Fruit fly (Drosophila melanogaster): Measurements from ENCODE around the gene Dhrs4.
A peak's percentile ranks its signal among the peaks of the same experiment; 100 is the strongest.

Gene Dhrs4

DNA sequence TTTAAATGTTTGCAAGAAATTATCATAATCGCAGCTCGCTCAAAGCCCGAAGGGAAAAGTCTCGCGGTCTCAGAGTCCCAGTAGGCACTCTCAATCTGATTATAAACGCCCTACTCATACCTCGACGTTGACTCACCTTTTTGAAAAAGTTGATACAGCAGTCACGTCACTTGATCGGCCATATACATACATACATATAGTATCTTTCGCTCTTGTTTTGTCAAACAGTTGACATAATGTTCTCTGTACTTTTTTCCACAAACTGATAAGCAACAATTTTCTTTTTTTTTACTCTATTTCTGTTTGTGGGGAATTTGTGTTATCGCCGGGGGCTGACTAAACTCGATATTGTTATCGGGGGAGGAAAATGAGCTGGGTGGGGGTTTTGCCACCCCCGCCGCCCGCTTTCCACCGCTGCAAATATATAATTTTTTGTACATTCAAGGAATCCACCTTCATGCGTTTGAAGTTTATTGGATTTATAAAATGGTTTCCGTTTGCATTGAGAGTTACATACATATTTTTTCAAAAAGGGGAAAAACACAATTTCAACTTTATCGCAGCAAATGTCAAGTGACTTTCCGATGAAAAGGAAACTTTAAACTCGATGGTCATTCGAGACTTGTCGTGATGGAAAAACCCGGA, 39.6 kb upstream of the Dhrs4 start:
- no peak for TF ChIP-seq CG4496 (GFP tag; IDR thresholded peaks at IDR 0.05)

DNA sequence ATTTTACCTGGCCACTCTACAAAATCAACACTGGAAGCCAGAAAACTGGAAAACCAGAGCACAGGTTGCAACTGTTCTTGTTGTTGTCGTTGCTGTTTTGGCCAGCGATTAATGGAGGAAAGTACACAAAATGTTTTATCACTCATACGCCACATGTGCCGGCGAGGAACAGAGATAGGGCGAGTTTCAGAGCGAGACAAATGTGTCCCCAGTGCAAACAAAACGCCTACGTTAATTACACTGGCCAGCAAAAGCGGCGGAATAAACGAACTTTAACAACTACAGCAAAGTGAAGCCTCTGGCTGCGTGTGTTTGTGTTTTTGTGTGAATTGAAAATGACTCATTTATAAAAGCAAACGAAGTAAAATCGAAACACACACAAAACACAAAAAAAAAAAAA, 38.7 kb upstream of the Dhrs4 start:
- no peak for TF ChIP-seq CG8301 (tag; optimal IDR thresholded peaks at IDR 0.05)
- TF ChIP-seq CG8159 (tag; optimal IDR thresholded peaks at IDR 0.05): no peak
- no peak for TF ChIP-seq CG4496 (GFP tag; IDR thresholded peaks at IDR 0.05)
- TF ChIP-seq CG17806 (tag; optimal IDR thresholded peaks at IDR 0.05): no peak
- TF ChIP-seq CG10348 (GFP tag; IDR thresholded peaks at IDR 0.05): no peak
- TF ChIP-seq CG12605 (GFP tag; IDR thresholded peaks at IDR 0.05): no peak
- TF ChIP-seq rn (GFP tag; IDR thresholded peaks at IDR 0.05): no peak
- TF ChIP-seq CG32121 (GFP tag; IDR thresholded peaks at IDR 0.05): no peak
- TF ChIP-seq Snoo (tag; optimal IDR thresholded peaks at IDR 0.05): no peak
- TF ChIP-seq gl (tag; optimal IDR thresholded peaks at IDR 0.05): no peak
- no peak for TF ChIP-seq CG9948 (tag; optimal IDR thresholded peaks at IDR 0.05)
- TF ChIP-seq CG14655 (GFP tag; optimal IDR thresholded peaks at IDR 0.05): no peak
- no peak for TF ChIP-seq EcR (GFP tag; optimal IDR thresholded peaks at IDR 0.05)
- TF ChIP-seq D1 (tag; optimal IDR thresholded peaks at IDR 0.05): no peak
- no peak for TF ChIP-seq CG15710 (tag; optimal IDR thresholded peaks at IDR 0.05)
- TF ChIP-seq Pif1A (GFP tag; optimal IDR thresholded peaks at IDR 0.05): no peak
- no peak for TF ChIP-seq CG34367 (tag; optimal IDR thresholded peaks at IDR 0.05)
- TF ChIP-seq CG13204 (GFP tag; optimal IDR thresholded peaks at IDR 0.05): no peak
- TF ChIP-seq Pif1B (GFP tag; optimal IDR thresholded peaks at IDR 0.05): no peak

DNA sequence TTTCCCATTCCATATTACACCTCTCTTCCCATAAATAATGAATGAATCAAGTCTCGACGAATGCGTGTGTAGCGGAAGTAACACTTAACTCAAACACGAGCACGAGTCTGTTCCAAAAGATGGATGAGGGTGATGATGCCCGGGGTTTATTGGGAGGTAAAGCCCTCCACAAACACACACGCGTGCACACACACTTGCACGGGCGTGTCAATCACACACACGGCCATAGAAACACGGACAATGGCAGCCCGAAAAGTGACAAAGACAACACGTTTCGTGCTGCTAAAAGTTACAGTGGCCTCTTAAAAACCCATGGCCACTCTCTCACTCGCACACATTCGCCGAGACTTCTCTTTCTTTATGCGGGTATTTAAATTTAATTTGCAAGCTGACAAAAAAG, 37.5 kb upstream of the Dhrs4 start:
- TF ChIP-seq EcR (GFP tag; optimal IDR thresholded peaks at IDR 0.05): no peak
- TF ChIP-seq gl (tag; optimal IDR thresholded peaks at IDR 0.05): no peak
- TF ChIP-seq Ets98B (GFP tag; IDR thresholded peaks at IDR 0.05): no peak
- TF ChIP-seq CG9948 (tag; optimal IDR thresholded peaks at IDR 0.05): no peak
- TF ChIP-seq CG32121 (GFP tag; IDR thresholded peaks at IDR 0.05): no peak
- no peak for TF ChIP-seq Pif1B (GFP tag; optimal IDR thresholded peaks at IDR 0.05)
- TF ChIP-seq Pif1A (GFP tag; optimal IDR thresholded peaks at IDR 0.05): no peak
- no peak for TF ChIP-seq CG15710 (tag; optimal IDR thresholded peaks at IDR 0.05)
- no peak for TF ChIP-seq rn (GFP tag; IDR thresholded peaks at IDR 0.05)
- no peak for TF ChIP-seq CG14655 (GFP tag; optimal IDR thresholded peaks at IDR 0.05)
- TF ChIP-seq CG34367 (tag; optimal IDR thresholded peaks at IDR 0.05): no peak
- TF ChIP-seq CG8159 (tag; optimal IDR thresholded peaks at IDR 0.05): no peak
- no peak for TF ChIP-seq CG17806 (tag; optimal IDR thresholded peaks at IDR 0.05)
- no peak for TF ChIP-seq CG13204 (GFP tag; optimal IDR thresholded peaks at IDR 0.05)
- TF ChIP-seq CG10348 (GFP tag; IDR thresholded peaks at IDR 0.05): no peak
- no peak for TF ChIP-seq Snoo (tag; optimal IDR thresholded peaks at IDR 0.05)
- no peak for TF ChIP-seq D1 (tag; optimal IDR thresholded peaks at IDR 0.05)
- no peak for TF ChIP-seq CG12605 (GFP tag; IDR thresholded peaks at IDR 0.05)
- TF ChIP-seq CG4496 (GFP tag; IDR thresholded peaks at IDR 0.05): no peak
- no peak for TF ChIP-seq fd96Ca (GFP tag; IDR thresholded peaks at IDR 0.05)

DNA sequence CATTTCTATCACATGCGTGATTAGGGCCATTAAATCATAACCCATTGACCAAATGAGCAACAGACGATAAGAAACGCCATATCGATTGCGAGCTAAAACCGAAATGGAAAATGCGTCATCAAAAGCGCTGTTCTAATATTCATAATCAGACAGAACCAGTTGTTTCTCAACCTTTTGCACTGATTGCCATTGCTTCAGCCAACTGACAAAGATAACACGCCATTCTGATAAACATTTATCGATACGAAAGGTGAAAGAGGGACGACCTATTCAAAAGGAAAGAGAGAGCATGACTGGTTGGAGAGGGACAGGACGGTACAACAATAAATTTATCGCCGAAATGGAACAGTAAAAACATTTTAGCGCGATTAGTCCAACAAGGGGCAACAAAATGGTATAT, 35.3 kb upstream of the Dhrs4 start:
- TF ChIP-seq EcR (GFP tag; optimal IDR thresholded peaks at IDR 0.05) (peak; percentile 81), Pif1A (GFP tag; optimal IDR thresholded peaks at IDR 0.05) (no peak)

DNA sequence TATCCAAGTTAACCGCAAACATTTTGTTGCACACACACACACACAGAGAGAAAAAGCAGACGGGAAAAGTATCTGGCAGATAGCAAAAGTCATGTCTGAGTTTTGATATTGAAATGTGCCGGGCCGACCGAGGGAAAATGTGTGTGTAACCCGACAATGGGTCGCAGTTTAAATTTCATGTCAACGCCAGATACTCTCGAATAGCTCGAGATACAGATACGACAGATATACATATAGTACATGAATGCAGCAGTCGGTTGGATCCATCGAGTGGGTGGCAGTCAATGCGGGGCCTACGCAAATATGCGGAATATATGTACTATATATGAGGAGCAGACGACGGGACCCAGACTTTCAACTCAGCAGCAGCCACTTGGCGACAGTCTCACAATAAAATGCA, 34.6 kb upstream of the Dhrs4 start:
- TF ChIP-seq CG13204 (GFP tag; optimal IDR thresholded peaks at IDR 0.05) (peak; percentile 17), D1 (tag; optimal IDR thresholded peaks at IDR 0.05) (no peak), Ets98B (GFP tag; IDR thresholded peaks at IDR 0.05) (no peak), CG8301 (tag; optimal IDR thresholded peaks at IDR 0.05) (no peak), CG10348 (GFP tag; IDR thresholded peaks at IDR 0.05) (no peak), CG9948 (tag; optimal IDR thresholded peaks at IDR 0.05) (no peak), gl (tag; optimal IDR thresholded peaks at IDR 0.05) (no peak), CG32121 (GFP tag; IDR thresholded peaks at IDR 0.05) (no peak), CG17806 (tag; optimal IDR thresholded peaks at IDR 0.05) (no peak), EcR (GFP tag; optimal IDR thresholded peaks at IDR 0.05) (peak; percentile 58), CG15710 (tag; optimal IDR thresholded peaks at IDR 0.05) (no peak), CG4496 (GFP tag; IDR thresholded peaks at IDR 0.05) (0 out of 3 replicates have a peak, but pooled peaks have one; percentile 14), CG14655 (GFP tag; optimal IDR thresholded peaks at IDR 0.05) (peak; percentile 20), Snoo (tag; optimal IDR thresholded peaks at IDR 0.05) (no peak), CG34367 (tag; optimal IDR thresholded peaks at IDR 0.05) (no peak), fd96Ca (GFP tag; IDR thresholded peaks at IDR 0.05) (no peak), Pif1B (GFP tag; optimal IDR thresholded peaks at IDR 0.05) (no peak), Pif1A (GFP tag; optimal IDR thresholded peaks at IDR 0.05) (no peak), CG8159 (tag; optimal IDR thresholded peaks at IDR 0.05) (no peak), rn (GFP tag; IDR thresholded peaks at IDR 0.05) (no peak), CG12605 (GFP tag; IDR thresholded peaks at IDR 0.05) (no peak)

DNA sequence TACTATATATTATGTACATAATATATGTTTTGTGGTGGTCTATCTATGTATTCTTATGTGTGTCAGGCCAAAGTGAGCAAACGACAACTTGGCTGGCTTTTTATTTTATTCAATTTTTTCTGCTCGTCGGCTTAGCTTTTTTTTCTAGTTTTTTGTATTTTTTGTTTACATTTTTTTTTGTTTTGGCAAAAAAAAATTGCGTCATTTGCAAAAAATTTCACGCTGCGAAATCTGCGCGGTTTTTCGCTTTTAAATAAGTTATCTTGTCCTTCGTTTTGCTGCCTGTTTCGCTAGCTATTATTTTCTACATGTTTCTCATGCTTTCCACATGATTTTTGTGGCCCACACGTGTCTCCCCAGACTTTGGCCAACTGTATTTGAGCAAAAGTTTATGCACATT, 31.0 kb upstream of the Dhrs4 start:
- TF ChIP-seq gl (tag; optimal IDR thresholded peaks at IDR 0.05) (no peak), EcR (GFP tag; optimal IDR thresholded peaks at IDR 0.05) (no peak), Pif1A (GFP tag; optimal IDR thresholded peaks at IDR 0.05) (no peak), CG13204 (GFP tag; optimal IDR thresholded peaks at IDR 0.05) (no peak), CG8159 (tag; optimal IDR thresholded peaks at IDR 0.05) (no peak), CG4496 (GFP tag; IDR thresholded peaks at IDR 0.05) (no peak), rn (GFP tag; IDR thresholded peaks at IDR 0.05) (no peak), CG34367 (tag; optimal IDR thresholded peaks at IDR 0.05) (no peak), Snoo (tag; optimal IDR thresholded peaks at IDR 0.05) (no peak), CG32121 (GFP tag; IDR thresholded peaks at IDR 0.05) (no peak), CG14655 (GFP tag; optimal IDR thresholded peaks at IDR 0.05) (no peak), Ets98B (GFP tag; IDR thresholded peaks at IDR 0.05) (no peak), CG12605 (GFP tag; IDR thresholded peaks at IDR 0.05) (no peak), fd96Ca (GFP tag; IDR thresholded peaks at IDR 0.05) (no peak), CG17806 (tag; optimal IDR thresholded peaks at IDR 0.05) (no peak), Pif1B (GFP tag; optimal IDR thresholded peaks at IDR 0.05) (no peak), CG15710 (tag; optimal IDR thresholded peaks at IDR 0.05) (no peak), CG10348 (GFP tag; IDR thresholded peaks at IDR 0.05) (no peak), CG9948 (tag; optimal IDR thresholded peaks at IDR 0.05) (no peak), CG8301 (tag; optimal IDR thresholded peaks at IDR 0.05) (no peak)

Measured in whole organism, pupa.